Worm (Caenorhabditis elegans) whole organism, L3 larva: Measurements from ENCODE around the gene ZK930.4.

Experiments
- ZK546.5 ChIP-seq: sonication (generic microtip); optimal IDR thresholded peaks from 2 replicates; lab custom pipeline; 2017; ENCODE audit warnings: missing biosample characterization, missing genetic modification characterization
- aly-2 ChIP-seq: fragments of 150-350 bp; optimal IDR thresholded peaks from 2 replicates; lab custom pipeline; 2014; ENCODE audit warnings: missing biosample characterization, missing genetic modification characterization
- ama-1 ChIP-seq: fragments of 150-350 bp; optimal IDR thresholded peaks from 2 replicates; lab custom pipeline; 2018
- ceh-16 ChIP-seq: sonication (generic microtip); optimal IDR thresholded peaks from 2 replicates; lab custom pipeline; 2017; ENCODE audit warnings: missing biosample characterization, missing genetic modification characterization
- ceh-82 ChIP-seq: fragments of 150-350 bp; optimal IDR thresholded peaks from 2 replicates; lab custom pipeline; 2014; ENCODE audit warnings: missing biosample characterization, missing genetic modification characterization
- daf-12 ChIP-seq: fragments of 150-350 bp; optimal IDR thresholded peaks from 2 replicates; lab custom pipeline; 2014; ENCODE audit warnings: missing biosample characterization, missing genetic modification reagents, missing genetic modification characterization
- egl-27 ChIP-seq: sonication (generic microtip); optimal IDR thresholded peaks from 4 replicates; lab custom pipeline; 2017; ENCODE audit warnings: missing biosample characterization, missing genetic modification reagents, missing genetic modification characterization
- egl-5 ChIP-seq: fragments of 150-350 bp; optimal IDR thresholded peaks from 2 replicates; lab custom pipeline; 2017; ENCODE audit warnings: missing biosample characterization, missing genetic modification reagents, missing genetic modification characterization, inconsistent platforms
- elt-1 ChIP-seq: fragments of 150-350 bp; optimal IDR thresholded peaks from 2 replicates; lab custom pipeline; 2014; ENCODE audit warnings: missing biosample characterization, missing genetic modification characterization
- elt-2 ChIP-seq: sonication (generic microtip); optimal IDR thresholded peaks from 2 replicates; lab custom pipeline; 2016; ENCODE audit warnings: missing genetic modification reagents, mild to moderate bottlenecking, missing genetic modification characterization, missing compliant biosample characterization
- elt-3 ChIP-seq, 3 experiments: fragments of 150-350 bp in 1 of 3; sonication (generic microtip) in 2 of 3; optimal IDR thresholded peaks; 2 replicates in 2 of 3; 4 replicates in 1 of 3; lab custom pipeline; 2014 to 2017; ENCODE audit warnings: missing biosample characterization in 3 of 3, missing genetic modification characterization in 3 of 3
- eor-1 ChIP-seq, 2 experiments: fragments of 150-350 bp; optimal IDR thresholded peaks; 2 replicates each; lab custom pipeline; 2014 to 2018; ENCODE audit warnings: missing biosample characterization in 2 of 2, missing genetic modification characterization in 2 of 2
- fkh-2 ChIP-seq: fragments of 150-350 bp; optimal IDR thresholded peaks from 2 replicates; lab custom pipeline; 2014; ENCODE audit warnings: missing biosample characterization, missing genetic modification reagents, missing genetic modification characterization
- fos-1 ChIP-seq: fragments of 150-350 bp; optimal IDR thresholded peaks from 2 replicates; lab custom pipeline; 2014; ENCODE audit warnings: missing biosample characterization, missing genetic modification characterization
- hmg-11 ChIP-seq: sonication (generic microtip); optimal IDR thresholded peaks from 2 replicates; lab custom pipeline; 2016; ENCODE audit warnings: missing genetic modification characterization, missing compliant biosample characterization
- jun-1 ChIP-seq: fragments of 150-350 bp; optimal IDR thresholded peaks from 2 replicates; lab custom pipeline; 2014; ENCODE audit warnings: missing biosample characterization, missing genetic modification reagents, missing genetic modification characterization
- lin-39 ChIP-seq: fragments of 150-350 bp; optimal IDR thresholded peaks from 2 replicates; lab custom pipeline; 2018; ENCODE audit warnings: missing biosample characterization, missing genetic modification reagents, missing genetic modification characterization
- lsy-12 ChIP-seq: sonication (generic microtip); optimal IDR thresholded peaks from 2 replicates; lab custom pipeline; 2016; ENCODE audit warnings: mild to moderate bottlenecking, missing genetic modification characterization, missing compliant biosample characterization
- mml-1 ChIP-seq: fragments of 150-350 bp; sonication (generic microtip); optimal IDR thresholded peaks from 3 replicates; lab custom pipeline; 2014; ENCODE audit warnings: missing biosample characterization, missing genetic modification characterization
- nfya-1 ChIP-seq: sonication (generic microtip); optimal IDR thresholded peaks from 2 replicates; lab custom pipeline; 2017; ENCODE audit warnings: missing genetic modification characterization, mild to moderate bottlenecking, missing compliant biosample characterization, antibody characterized with exemption, moderate library complexity; ENCODE audit not compliant: insufficient read depth
- nhr-23 ChIP-seq: fragments of 150-350 bp; optimal IDR thresholded peaks from 2 replicates; lab custom pipeline; 2014; ENCODE audit warnings: missing biosample characterization, missing genetic modification reagents, missing genetic modification characterization
- nhr-25 ChIP-seq: sonication (generic microtip); optimal IDR thresholded peaks from 2 replicates; lab custom pipeline; 2017; ENCODE audit warnings: missing biosample characterization, missing genetic modification characterization
- nhr-28 ChIP-seq: fragments of 150-350 bp; optimal IDR thresholded peaks from 2 replicates; lab custom pipeline; 2014; ENCODE audit warnings: missing biosample characterization, missing genetic modification characterization
- nhr-43 ChIP-seq: sonication (generic microtip); optimal IDR thresholded peaks from 2 replicates; lab custom pipeline; 2016; ENCODE audit warnings: mild to moderate bottlenecking, missing genetic modification characterization, missing compliant biosample characterization; ENCODE audit not compliant: poor library complexity, severe bottlenecking
- nhr-67 ChIP-seq: fragments of 150-350 bp; optimal IDR thresholded peaks from 2 replicates; lab custom pipeline; 2014; ENCODE audit warnings: missing biosample characterization, missing genetic modification characterization
- nhr-77 ChIP-seq: fragments of 150-350 bp; optimal IDR thresholded peaks from 2 replicates; lab custom pipeline; 2014; ENCODE audit warnings: missing biosample characterization, missing genetic modification characterization
- pha-4 ChIP-seq: fragments of 150-350 bp; optimal IDR thresholded peaks from 2 replicates; lab custom pipeline; 2014; ENCODE audit warnings: missing biosample characterization, missing genetic modification reagents, missing genetic modification characterization
- sea-2 ChIP-seq: fragments of 150-350 bp; sonication (generic microtip); optimal IDR thresholded peaks from 4 replicates; lab custom pipeline; 2014; ENCODE audit warnings: missing biosample characterization, missing genetic modification reagents, missing genetic modification characterization
- tbx-2 ChIP-seq: sonication (generic microtip); optimal IDR thresholded peaks from 2 replicates; lab custom pipeline; 2016; ENCODE audit warnings: mild to moderate bottlenecking, missing genetic modification characterization, missing compliant biosample characterization
- unc-39 ChIP-seq: sonication (generic microtip); optimal IDR thresholded peaks from 4 replicates; lab custom pipeline; 2017; ENCODE audit warnings: missing biosample characterization, missing genetic modification characterization
- unc-62 ChIP-seq: fragments of 150-350 bp; sonication (generic microtip); optimal IDR thresholded peaks from 4 replicates; lab custom pipeline; 2014; ENCODE audit warnings: missing biosample characterization, missing genetic modification reagents, missing genetic modification characterization
- zag-1 ChIP-seq: fragments of 150-350 bp; optimal IDR thresholded peaks from 2 replicates; lab custom pipeline; 2014; ENCODE audit warnings: missing biosample characterization, missing genetic modification characterization
- ztf-11 ChIP-seq: fragments of 150-350 bp; optimal IDR thresholded peaks from 2 replicates; lab custom pipeline; 2014; ENCODE audit warnings: missing biosample characterization, missing genetic modification characterization
- ztf-4 ChIP-seq: fragments of 150-350 bp; optimal IDR thresholded peaks from 2 replicates; lab custom pipeline; 2014; ENCODE audit warnings: missing biosample characterization, missing genetic modification characterization

ZK930.4 gene

DNA sequence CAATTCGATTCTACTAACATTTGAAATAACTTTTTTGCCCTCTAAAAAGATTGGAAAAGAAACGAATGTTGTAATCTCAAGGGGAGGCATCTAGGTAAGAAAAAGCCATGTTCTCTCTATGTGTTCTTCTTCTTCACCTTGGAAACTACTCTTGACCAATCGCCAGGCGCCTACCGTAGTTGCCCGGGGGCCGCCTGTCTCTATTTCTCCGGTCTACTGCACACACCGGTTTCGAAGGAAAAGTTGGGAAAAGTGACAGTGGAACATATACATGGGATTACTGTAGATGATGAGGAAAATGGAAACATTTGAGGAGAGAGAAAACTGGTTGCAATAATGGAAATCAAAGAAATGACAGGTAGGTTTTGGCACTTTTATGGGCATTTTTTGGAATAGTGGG is 20.2 kb downstream of the ZK930.4 start:
- TF ChIP-seq lsy-12 (tag; lab: Kevin White, UChicago) (peak; percentile 25), unc-62 (no peak), aly-2 (tag; lab: Kevin White, UChicago) (no peak), nfya-1 (tag; lab: Kevin White, UChicago) (peak; percentile 78)
- TF ChIP-seq, all 47 proteins: peak for 2

DNA sequence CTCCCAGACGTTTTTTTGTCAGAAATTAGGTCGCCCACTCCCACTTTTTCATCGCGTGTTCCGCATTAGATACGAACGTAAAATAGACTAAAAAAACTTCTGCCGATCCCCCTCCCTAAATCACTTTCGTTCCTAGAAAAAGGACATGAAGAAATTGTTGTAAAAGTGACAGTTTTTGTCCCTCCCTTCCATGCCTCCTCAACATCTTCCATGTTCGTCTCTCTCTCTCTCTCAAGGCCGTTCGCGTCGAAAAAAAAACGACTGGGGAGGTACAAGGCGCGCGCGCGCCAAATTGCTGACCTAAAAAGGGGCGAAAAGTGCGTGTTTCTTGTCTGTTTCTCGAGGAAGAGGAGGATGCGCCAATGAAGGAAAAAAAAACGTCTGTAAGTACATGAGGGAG is 22.4 kb downstream of the ZK930.4 start:
- TF ChIP-seq daf-12 (tag; lab: Kevin White, UChicago) = no peak
- TF ChIP-seq nhr-23 (tag; lab: Kevin White, UChicago) = peak; percentile 41
- no peak for TF ChIP-seq unc-39 (tag; lab: Kevin White, UChicago)
- TF ChIP-seq mml-1 = no peak
- no peak for TF ChIP-seq elt-2 (tag; lab: Kevin White, UChicago)
- TF ChIP-seq fkh-2 (tag; lab: Kevin White, UChicago) = no peak
- TF ChIP-seq nhr-25 (tag; lab: Kevin White, UChicago) = peak; percentile 90
- no peak for TF ChIP-seq lin-39 (tag; lab: Kevin White, UChicago)
- TF ChIP-seq eor-1 (tag; optimal IDR thresholded peaks at IDR 0.05; lab: Kevin White, UChicago) = no peak
- TF ChIP-seq egl-27 (tag; lab: Kevin White, UChicago) = peak; percentile 15
- TF ChIP-seq lsy-12 (tag; lab: Kevin White, UChicago) = peak; percentile 50
- TF ChIP-seq, all 47 proteins: peak for 4

DNA sequence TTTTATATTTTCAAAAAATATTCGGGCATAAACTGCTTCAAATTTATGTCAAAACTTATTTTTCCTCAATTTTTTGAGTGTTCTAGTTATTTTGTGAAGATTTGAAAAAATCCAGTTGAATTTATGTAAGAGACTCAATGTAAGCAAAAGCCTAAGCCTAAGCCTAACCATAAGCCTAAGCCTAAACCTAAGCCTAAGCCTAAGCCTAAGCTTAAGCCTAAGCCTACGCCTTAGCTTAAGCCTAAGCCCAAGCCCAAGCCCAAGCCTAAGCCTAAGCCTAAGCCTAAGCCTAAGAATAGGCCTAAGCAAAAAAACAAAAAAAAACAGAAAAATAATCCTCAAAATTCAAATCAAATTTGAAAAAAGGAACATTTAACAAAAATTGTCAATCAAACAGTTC is 23.8 kb downstream of the ZK930.4 start:
- TF ChIP-seq aly-2 (tag; lab: Kevin White, UChicago) = no peak
- no peak for TF ChIP-seq ztf-4
- TF ChIP-seq mml-1 = no peak
- no peak for TF ChIP-seq pha-4
- no peak for TF ChIP-seq nhr-25 (tag; lab: Kevin White, UChicago)
- TF ChIP-seq nhr-77 (tag; lab: Kevin White, UChicago) = no peak
- no peak for TF ChIP-seq elt-1 (tag; lab: Kevin White, UChicago)
- no peak for TF ChIP-seq fkh-2 (tag; lab: Kevin White, UChicago)
- TF ChIP-seq hmg-11 = no peak
- TF ChIP-seq lin-39 (tag; lab: Kevin White, UChicago) = no peak
- TF ChIP-seq sea-2 (GFP tag; lab: Kevin White, UChicago) = no peak
- TF ChIP-seq ama-1 (lab: Kevin White, UChicago) = no peak
- no peak for TF ChIP-seq jun-1 (tag; lab: Kevin White, UChicago)
- TF ChIP-seq ztf-11 (tag; lab: Kevin White, UChicago) = no peak
- TF ChIP-seq tbx-2 (tag; lab: Kevin White, UChicago) = no peak
- no peak for TF ChIP-seq elt-3 (tag; optimal IDR thresholded peaks at IDR 0.05; lab: Kevin White, UChicago)
- no peak for TF ChIP-seq nhr-28 (tag; lab: Kevin White, UChicago)
- no peak for TF ChIP-seq ceh-16 (tag; lab: Kevin White, UChicago)
- TF ChIP-seq nhr-43 (tag; lab: Kevin White, UChicago) = no peak

DNA sequence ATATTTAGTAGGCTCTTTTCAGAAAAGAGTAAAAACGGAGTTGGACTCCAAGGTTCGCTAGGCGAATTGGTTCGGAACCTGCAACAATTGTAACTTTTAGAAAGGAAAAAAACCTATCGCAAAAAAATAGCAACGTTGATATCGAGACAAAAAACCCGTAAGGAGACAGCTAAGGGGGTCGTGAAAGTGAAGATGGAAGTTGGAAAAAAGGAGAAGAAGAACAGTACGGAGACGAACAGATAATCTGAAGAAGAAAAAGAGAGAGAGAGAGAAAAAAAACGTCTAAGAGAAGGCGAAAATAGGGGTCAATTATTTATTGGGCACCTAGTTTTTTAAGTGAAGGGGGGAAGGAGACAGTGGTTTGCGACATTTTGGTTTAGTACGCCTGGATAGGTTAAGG is 28.9 kb downstream of the ZK930.4 start, which contains the start of gene lin-29:
Gene lin-29 (minus strand): TSS at position 78 of the 400 bp plus-strand sequence.
- no peak for TF ChIP-seq fkh-2 (tag; lab: Kevin White, UChicago)
- TF ChIP-seq egl-27 (tag; lab: Kevin White, UChicago) = no peak
- TF ChIP-seq daf-12 (tag; lab: Kevin White, UChicago) = no peak
- TF ChIP-seq hmg-11 = no peak
- no peak for TF ChIP-seq fos-1 (tag; lab: Kevin White, UChicago)
- no peak for TF ChIP-seq aly-2 (tag; lab: Kevin White, UChicago)
- no peak for TF ChIP-seq jun-1 (tag; lab: Kevin White, UChicago)
- no peak for TF ChIP-seq lsy-12 (tag; lab: Kevin White, UChicago)
- no peak for TF ChIP-seq nhr-25 (tag; lab: Kevin White, UChicago)
- no peak for TF ChIP-seq egl-5 (tag; lab: Kevin White, UChicago)
- no peak for TF ChIP-seq tbx-2 (tag; lab: Kevin White, UChicago)
- TF ChIP-seq nhr-67 (tag; lab: Kevin White, UChicago) = no peak
- TF ChIP-seq ama-1 (lab: Kevin White, UChicago) = no peak
- TF ChIP-seq unc-62 = no peak
- no peak for TF ChIP-seq ZK546.5 (tag; lab: Kevin White, UChicago)
- no peak for TF ChIP-seq ceh-82 (tag; lab: Kevin White, UChicago)
- no peak for TF ChIP-seq zag-1 (tag; lab: Kevin White, UChicago)
